Worm (Caenorhabditis elegans): Measurements from ENCODE around the gene C08B6.11.

C08B6.11 gene

ce11 chrV:10107309-10107708 is at the start of gene C08B6.11:
C08B6.11 (plus strand) TSS chrV:10107609.
- TF ChIP-seq ref-1 (GFP tag; conservative IDR thresholded peaks at IDR 0.05): no peak
- no peak for TF ChIP-seq cog-1 (tag; optimal IDR thresholded peaks at IDR 0.05)
- no peak for TF ChIP-seq med-1 (GFP tag; optimal IDR thresholded peaks at IDR 0.05; ENCODE audit: insufficient read depth)
- TF ChIP-seq klf-2 (GFP tag; conservative IDR thresholded peaks at IDR 0.05): no peak
- no peak for TF ChIP-seq tab-1 (GFP tag; IDR thresholded peaks at IDR 0.05)
- no peak for TF ChIP-seq T22C8.4 (GFP tag; IDR thresholded peaks at IDR 0.05)
- no peak for TF ChIP-seq flt-1 (GFP tag; IDR thresholded peaks at IDR 0.05)
- no peak for TF ChIP-seq ztf-23 (GFP tag; IDR thresholded peaks at IDR 0.05)

DNA sequence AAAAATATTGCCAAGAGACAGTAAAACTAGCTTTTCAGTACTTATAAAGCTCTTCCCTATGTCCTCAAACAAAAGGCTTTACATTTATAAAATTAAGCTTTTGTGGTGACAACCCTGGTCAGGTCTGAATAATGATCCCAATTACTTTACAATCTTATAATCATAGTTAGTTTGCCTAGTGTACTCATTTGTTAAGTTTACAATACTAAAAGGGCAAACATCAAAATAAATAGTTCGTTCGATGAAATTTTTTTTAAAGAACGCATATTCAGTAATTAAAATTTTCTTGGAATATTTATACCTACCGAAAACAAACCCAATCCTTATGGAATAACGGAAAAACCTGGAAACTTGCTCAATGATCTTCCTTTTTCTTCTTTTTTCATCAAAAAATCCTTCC is 48.7 kb upstream of the C08B6.11 start:
- no peak for TF ChIP-seq klf-2 (GFP tag; conservative IDR thresholded peaks at IDR 0.05)
- TF ChIP-seq ztf-29 (GFP tag; IDR thresholded peaks at IDR 0.05): no peak
- no peak for TF ChIP-seq cog-1 (tag; optimal IDR thresholded peaks at IDR 0.05)
- TF ChIP-seq T22C8.4 (GFP tag; IDR thresholded peaks at IDR 0.05): no peak
- no peak for TF ChIP-seq ztf-23 (GFP tag; IDR thresholded peaks at IDR 0.05)
- TF ChIP-seq med-1 (GFP tag; optimal IDR thresholded peaks at IDR 0.05; ENCODE audit: insufficient read depth): no peak

- TF ChIP-seq T22C8.4 (GFP tag; IDR thresholded peaks at IDR 0.05) (no peak), flt-1 (GFP tag; IDR thresholded peaks at IDR 0.05) (no peak), ztf-29 (GFP tag; IDR thresholded peaks at IDR 0.05) (no peak), tab-1 (GFP tag; IDR thresholded peaks at IDR 0.05) (no peak), ztf-23 (GFP tag; IDR thresholded peaks at IDR 0.05) (no peak), ref-1 (GFP tag; conservative IDR thresholded peaks at IDR 0.05) (no peak), med-1 (GFP tag; optimal IDR thresholded peaks at IDR 0.05; ENCODE audit: insufficient read depth) (no peak), klf-2 (GFP tag; conservative IDR thresholded peaks at IDR 0.05) (no peak), cog-1 (tag; optimal IDR thresholded peaks at IDR 0.05) (no peak)
Observed at ce11 chrV:10060039-10060438, 47.4 kb upstream of the C08B6.11 start.

ce11 chrV:10064221-10064620 is 43.2 kb upstream of the C08B6.11 start, which contains the start of gene fipr-13:
fipr-13 (plus strand) TSS chrV:10064521.
- TF ChIP-seq cog-1 (tag; optimal IDR thresholded peaks at IDR 0.05) (no peak), klf-2 (GFP tag; conservative IDR thresholded peaks at IDR 0.05) (no peak), ref-1 (GFP tag; conservative IDR thresholded peaks at IDR 0.05) (no peak), T22C8.4 (GFP tag; IDR thresholded peaks at IDR 0.05) (no peak), tab-1 (GFP tag; IDR thresholded peaks at IDR 0.05) (no peak), ztf-23 (GFP tag; IDR thresholded peaks at IDR 0.05) (no peak), med-1 (GFP tag; optimal IDR thresholded peaks at IDR 0.05; ENCODE audit: insufficient read depth) (no peak)

- TF ChIP-seq T22C8.4 (GFP tag; IDR thresholded peaks at IDR 0.05) (no peak), ref-1 (GFP tag; conservative IDR thresholded peaks at IDR 0.05) (no peak), tab-1 (GFP tag; IDR thresholded peaks at IDR 0.05) (no peak), ztf-29 (GFP tag; IDR thresholded peaks at IDR 0.05) (no peak), med-1 (GFP tag; optimal IDR thresholded peaks at IDR 0.05; ENCODE audit: insufficient read depth) (no peak), ztf-23 (GFP tag; IDR thresholded peaks at IDR 0.05) (no peak)
Observed at ce11 chrV:10065679-10066078, 41.7 kb upstream of the C08B6.11 start.

ce11 chrV:10066769-10067168 is 40.6 kb upstream of the C08B6.11 start, which contains the start of gene npr-39:
npr-39 (plus strand) TSS chrV:10067069.
- TF ChIP-seq T22C8.4 (GFP tag; IDR thresholded peaks at IDR 0.05) (no peak), cog-1 (tag; optimal IDR thresholded peaks at IDR 0.05) (no peak), med-1 (GFP tag; optimal IDR thresholded peaks at IDR 0.05; ENCODE audit: insufficient read depth) (no peak)

DNA sequence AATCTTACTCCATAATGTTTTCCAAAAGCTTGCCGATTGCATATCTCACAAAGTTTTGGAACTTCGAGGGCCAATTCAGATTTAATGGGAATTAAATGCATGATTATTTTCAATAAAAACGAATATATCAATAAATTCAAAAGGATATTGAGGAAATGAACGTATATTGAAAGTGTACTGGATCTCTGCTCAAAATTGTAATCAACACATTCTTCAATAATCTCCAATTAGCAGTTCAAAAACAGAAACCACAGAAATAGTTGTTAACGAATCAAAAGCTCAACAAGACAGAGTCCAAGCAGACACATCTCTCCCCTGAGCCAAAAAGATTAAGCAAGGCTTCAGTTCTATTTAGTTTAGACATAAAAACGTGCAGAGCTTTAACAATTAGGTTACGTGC is 36.9 kb upstream of the C08B6.11 start, which contains the start of gene nhr-192:
Gene nhr-192 (minus strand): TSS at position 101 of the 400 bp plus-strand sequence.
- no peak for TF ChIP-seq T22C8.4 (GFP tag; IDR thresholded peaks at IDR 0.05)
- no peak for TF ChIP-seq klf-2 (GFP tag; conservative IDR thresholded peaks at IDR 0.05)
- TF ChIP-seq ztf-23 (GFP tag; IDR thresholded peaks at IDR 0.05): no peak
- TF ChIP-seq tab-1 (GFP tag; IDR thresholded peaks at IDR 0.05): no peak
- no peak for TF ChIP-seq ref-1 (GFP tag; conservative IDR thresholded peaks at IDR 0.05)
- TF ChIP-seq cog-1 (tag; optimal IDR thresholded peaks at IDR 0.05): no peak
- no peak for TF ChIP-seq ztf-29 (GFP tag; IDR thresholded peaks at IDR 0.05)
- no peak for TF ChIP-seq flt-1 (GFP tag; IDR thresholded peaks at IDR 0.05)
- no peak for TF ChIP-seq med-1 (GFP tag; optimal IDR thresholded peaks at IDR 0.05; ENCODE audit: insufficient read depth)

ce11 chrV:10072721-10073120 is 34.7 kb upstream of the C08B6.11 start:
- TF ChIP-seq cog-1 (tag; optimal IDR thresholded peaks at IDR 0.05) (no peak), ztf-23 (GFP tag; IDR thresholded peaks at IDR 0.05) (no peak), med-1 (GFP tag; optimal IDR thresholded peaks at IDR 0.05; ENCODE audit: insufficient read depth) (no peak), ztf-29 (GFP tag; IDR thresholded peaks at IDR 0.05) (no peak), T22C8.4 (GFP tag; IDR thresholded peaks at IDR 0.05) (no peak), klf-2 (GFP tag; conservative IDR thresholded peaks at IDR 0.05) (no peak), ref-1 (GFP tag; conservative IDR thresholded peaks at IDR 0.05) (no peak), flt-1 (GFP tag; IDR thresholded peaks at IDR 0.05) (no peak), tab-1 (GFP tag; IDR thresholded peaks at IDR 0.05) (no peak)

ce11 chrV:10073793-10074192 is 33.6 kb upstream of the C08B6.11 start, which contains the start of gene F57A8.6:
F57A8.6 (minus strand) TSS chrV:10073893.
- TF ChIP-seq ztf-29 (GFP tag; IDR thresholded peaks at IDR 0.05) (no peak), klf-2 (GFP tag; conservative IDR thresholded peaks at IDR 0.05) (no peak), med-1 (GFP tag; optimal IDR thresholded peaks at IDR 0.05; ENCODE audit: insufficient read depth) (no peak), T22C8.4 (GFP tag; IDR thresholded peaks at IDR 0.05) (no peak), tab-1 (GFP tag; IDR thresholded peaks at IDR 0.05) (no peak), cog-1 (tag; optimal IDR thresholded peaks at IDR 0.05) (no peak), flt-1 (GFP tag; IDR thresholded peaks at IDR 0.05) (no peak), ztf-23 (GFP tag; IDR thresholded peaks at IDR 0.05) (no peak), ref-1 (GFP tag; conservative IDR thresholded peaks at IDR 0.05) (no peak)

DNA sequence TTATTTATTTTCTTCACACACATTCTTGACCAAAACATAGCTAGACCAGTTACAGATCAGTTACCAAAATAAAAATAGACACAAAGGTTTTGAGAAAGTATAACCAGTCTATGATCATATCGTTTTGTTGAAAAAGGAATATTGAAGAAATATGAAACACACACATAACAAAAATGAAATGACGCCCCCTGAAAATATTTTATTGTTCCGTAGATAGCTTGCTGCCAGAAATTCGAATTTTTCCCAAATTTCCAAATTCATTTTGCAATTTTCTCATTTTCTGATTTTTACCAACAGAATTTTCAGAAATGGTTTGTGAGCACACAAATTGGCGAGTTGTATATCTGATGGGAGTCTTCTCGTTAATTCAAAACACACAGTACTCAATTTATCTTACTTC is 32.0 kb upstream of the C08B6.11 start, which contains the start of gene F57A8.7:
Gene F57A8.7 (plus strand): TSS at position 301 of the 400 bp plus-strand sequence.
- no peak for TF ChIP-seq flt-1 (GFP tag; IDR thresholded peaks at IDR 0.05)
- TF ChIP-seq cog-1 (tag; optimal IDR thresholded peaks at IDR 0.05): no peak
- TF ChIP-seq T22C8.4 (GFP tag; IDR thresholded peaks at IDR 0.05): no peak
- TF ChIP-seq tab-1 (GFP tag; IDR thresholded peaks at IDR 0.05): no peak
- no peak for TF ChIP-seq klf-2 (GFP tag; conservative IDR thresholded peaks at IDR 0.05)
- TF ChIP-seq med-1 (GFP tag; optimal IDR thresholded peaks at IDR 0.05; ENCODE audit: insufficient read depth): no peak
- no peak for TF ChIP-seq ztf-23 (GFP tag; IDR thresholded peaks at IDR 0.05)
- TF ChIP-seq ztf-29 (GFP tag; IDR thresholded peaks at IDR 0.05): no peak
- no peak for TF ChIP-seq ref-1 (GFP tag; conservative IDR thresholded peaks at IDR 0.05)
